Fruit fly (Drosophila melanogaster): ENCODE data around the gene Apl.

The Apl gene

dm6 chr3L:16609120-16609519, 14.1 kb downstream of the Apl start, which contains the start of gene CG4098 (continued):
- TF ChIP-seq chif (GFP tag; optimal IDR thresholded peaks at IDR 0.05) (peak; percentile 22 to 41), CG16779 (GFP tag; IDR thresholded peaks at IDR 0.05) (peak; percentile 78), Sin3A (optimal IDR thresholded peaks at IDR 0.05) (peak; percentile 17), pfk (GFP tag; optimal IDR thresholded peaks at IDR 0.05) (no peak), CG14667 (GFP tag; IDR thresholded peaks at IDR 0.05) (peak; percentile 71; the same call in 1 of the 2 replicates), Max (GFP tag; optimal IDR thresholded peaks at IDR 0.05) (no peak), maf-S (GFP tag; optimal IDR thresholded peaks at IDR 0.05) (peak; percentile 19), gcm (GFP tag; optimal IDR thresholded peaks at IDR 0.05) (no peak), Dip3 (GFP tag; optimal IDR thresholded peaks at IDR 0.05) (peak; percentile 55), otp (GFP tag; IDR thresholded peaks at IDR 0.05) (peak; percentile 49; the same call in 1 of the 3 replicates), CG11504 (tag; optimal IDR thresholded peaks at IDR 0.05) (peak; percentile 44), CG9817 (tag; optimal IDR thresholded peaks at IDR 0.05) (peak; percentile 55), CG10209 (GFP tag; optimal IDR thresholded peaks at IDR 0.05) (peak; percentile 38), CG10654 (GFP tag; optimal IDR thresholded peaks at IDR 0.05) (peak; percentile 30), Fer1 (GFP tag; optimal IDR thresholded peaks at IDR 0.05) (peak; percentile 51), Elba2 (GFP tag; optimal IDR thresholded peaks at IDR 0.05) (no peak), CG8924 (tag; optimal IDR thresholded peaks at IDR 0.05) (peak; percentile 1), CG5245 (GFP tag; optimal IDR thresholded peaks at IDR 0.05) (peak; percentile 47), oc (tag; optimal IDR thresholded peaks at IDR 0.05) (no peak), Abd-B (GFP tag; optimal IDR thresholded peaks at IDR 0.05) (peak; percentile 5), CG17359 (tag; optimal IDR thresholded peaks at IDR 0.05) (peak; percentile 53), B-H1 (GFP tag; IDR thresholded peaks at IDR 0.05) (peak; percentile 24; the same call in 2 of the 3 replicates), insv (GFP tag; optimal IDR thresholded peaks at IDR 0.05) (no peak), CG1024 (GFP tag; IDR thresholded peaks at IDR 0.05) (no peak), stc (GFP tag; IDR thresholded peaks at IDR 0.05) (peak; percentile 38; the same call in 1 of the 2 replicates), CG3281 (GFP tag; optimal IDR thresholded peaks at IDR 0.05) (peak; percentile 27), CTCF (GFP tag; optimal IDR thresholded peaks at IDR 0.05) (no peak), amos (GFP tag; IDR thresholded peaks at IDR 0.05; ENCODE audit: partially characterized antibody) (no peak; the same call in 1 of the 2 replicates), CG33213 (GFP tag; optimal IDR thresholded peaks at IDR 0.05) (peak; percentile 28), CG2120 (GFP tag; optimal IDR thresholded peaks at IDR 0.05) (peak; percentile 84), fd3F (GFP tag; optimal IDR thresholded peaks at IDR 0.05) (no peak), tx (GFP tag; optimal IDR thresholded peaks at IDR 0.05) (no peak), shn (GFP tag; optimal IDR thresholded peaks at IDR 0.05) (peak; percentile 53), dpn (GFP tag; optimal IDR thresholded peaks at IDR 0.05) (peak; percentile 71 to 72), CG43689 (GFP tag; IDR thresholded peaks at IDR 0.05) (no peak), CG17912 (GFP tag; optimal IDR thresholded peaks at IDR 0.05) (peak; percentile 21), CG31365 (tag; optimal IDR thresholded peaks at IDR 0.05) (peak; percentile 67), repo (GFP tag; optimal IDR thresholded peaks at IDR 0.05) (no peak), Bteb2 (GFP tag; optimal IDR thresholded peaks at IDR 0.05) (no peak), CG17328 (GFP tag; IDR thresholded peaks at IDR 0.05) (peak; percentile 71), CG10321 (GFP tag; IDR thresholded peaks at IDR 0.05) (0 out of 2 replicates have a peak, but pooled peaks have one; percentile 9), CG12659 (GFP tag; optimal IDR thresholded peaks at IDR 0.05) (peak; percentile 70), phol (tag; optimal IDR thresholded peaks at IDR 0.05) (peak; percentile 25), Sox100B (GFP tag; optimal IDR thresholded peaks at IDR 0.05) (no peak), pzg (GFP tag; optimal IDR thresholded peaks at IDR 0.05) (peak; percentile 68), Bgb (GFP tag; IDR thresholded peaks at IDR 0.05; ENCODE audit: partially characterized antibody) (no peak), CG8281 (tag; optimal IDR thresholded peaks at IDR 0.05) (no peak), CG18011 (GFP tag; optimal IDR thresholded peaks at IDR 0.05) (peak; percentile 8), Asciz (GFP tag; optimal IDR thresholded peaks at IDR 0.05) (peak; percentile 5), dysf (GFP tag; IDR thresholded peaks at IDR 0.05) (peak; percentile 70), CG31441 (GFP tag; IDR thresholded peaks at IDR 0.05) (peak; percentile 11; the same call in 1 of the 2 replicates)

All from whole organism, embryonic.